Fruit fly (Drosophila melanogaster): ENCODE measurements around the gene MBD-like.

Gene MBD-like

DNA sequence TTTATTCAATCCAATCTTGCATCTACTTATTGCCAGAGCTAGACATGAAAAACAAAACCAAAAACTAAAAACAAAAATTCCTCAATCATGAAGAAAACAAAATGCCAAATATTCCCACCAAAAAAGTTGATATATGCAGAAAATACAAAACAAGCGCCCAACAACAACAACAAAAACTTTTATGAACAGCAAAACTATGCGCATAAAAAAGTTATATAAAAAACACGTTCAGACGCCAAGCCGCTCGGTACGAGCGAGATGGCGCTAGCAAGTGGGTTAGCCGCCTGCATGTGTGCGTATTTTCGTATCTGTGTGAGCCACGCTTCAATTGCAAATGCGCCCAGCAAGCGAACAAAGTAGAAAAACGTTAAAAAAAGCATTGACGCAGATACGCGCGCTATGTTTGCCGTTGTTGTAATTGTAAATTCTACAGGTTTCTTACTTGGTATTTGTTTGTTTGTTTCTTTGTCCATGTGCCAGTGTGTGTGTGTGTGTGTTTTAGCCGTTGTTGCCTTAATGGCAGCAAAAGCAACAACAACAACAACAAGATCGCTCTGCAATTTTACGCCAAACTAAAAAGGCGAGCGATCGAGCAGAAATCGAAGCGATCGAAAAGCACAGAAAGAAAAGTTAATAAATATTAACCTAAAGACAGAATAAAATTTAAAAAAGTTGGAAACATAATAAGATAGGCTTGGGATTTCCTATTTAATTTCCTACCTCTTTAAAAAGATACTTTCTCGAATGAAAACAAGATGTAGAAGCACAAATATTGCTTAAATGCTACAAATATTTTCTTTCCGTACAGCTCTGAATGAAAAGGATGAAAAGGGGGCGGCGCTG is 34.1 kb downstream of the MBD-like start:
- TF ChIP-seq fd85E (GFP tag; optimal IDR thresholded peaks at IDR 0.05) (no peak), Eip75B (GFP tag; optimal IDR thresholded peaks at IDR 0.05) (peak; percentile 68), Ets96B (tag; optimal IDR thresholded peaks at IDR 0.05) (peak; percentile 88), Gug (GFP tag; IDR thresholded peaks at IDR 0.05) (peak; percentile 70), Met (GFP tag; optimal IDR thresholded peaks at IDR 0.05) (no peak), CG4318 (GFP tag; optimal IDR thresholded peaks at IDR 0.05) (no peak), CG11762 (GFP tag; optimal IDR thresholded peaks at IDR 0.05; ENCODE audit: insufficient read depth) (peak; percentile 42), CG6792 (GFP tag; optimal IDR thresholded peaks at IDR 0.05) (peak; percentile 48), CG1621 (tag; optimal IDR thresholded peaks at IDR 0.05) (peak; percentile 40), CG6854 (GFP tag; optimal IDR thresholded peaks at IDR 0.05) (no peak), CG8319 (GFP tag; optimal IDR thresholded peaks at IDR 0.05) (peak; percentile 11), Eip93F (GFP tag; optimal IDR thresholded peaks at IDR 0.05) (no peak), cyc (GFP tag; optimal IDR thresholded peaks at IDR 0.05) (no peak), CG6163 (GFP tag; IDR thresholded peaks at IDR 0.05) (peak; percentile 92), CG3032 (tag; optimal IDR thresholded peaks at IDR 0.05) (peak; percentile 90), Hr4 (GFP tag; optimal IDR thresholded peaks at IDR 0.05) (peak; percentile 76), lz (GFP tag; optimal IDR thresholded peaks at IDR 0.05) (no peak), topi (GFP tag; optimal IDR thresholded peaks at IDR 0.05) (peak; percentile 4), OdsH (GFP tag; optimal IDR thresholded peaks at IDR 0.05) (peak; percentile 72), Smox (GFP tag; optimal IDR thresholded peaks at IDR 0.05) (no peak), CG9139 (GFP tag; optimal IDR thresholded peaks at IDR 0.05) (peak; percentile 29), CG11294 (GFP tag; IDR thresholded peaks at IDR 0.05) (peak; percentile 38; the same call in 1 of the 2 replicates), fd59A (GFP tag; optimal IDR thresholded peaks at IDR 0.05) (peak; percentile 65), dac (GFP tag; optimal IDR thresholded peaks at IDR 0.05) (no peak), CG6808 (GFP tag; optimal IDR thresholded peaks at IDR 0.05) (peak; percentile 63), CG6276 (GFP tag; optimal IDR thresholded peaks at IDR 0.05) (peak; percentile 45), svp (GFP tag) (no peak), vri (GFP tag; optimal IDR thresholded peaks at IDR 0.05) (no peak), Sox102F (GFP tag; optimal IDR thresholded peaks at IDR 0.05) (no peak), achi (GFP tag; optimal IDR thresholded peaks at IDR 0.05) (peak; percentile 69), CG3919 (GFP tag; optimal IDR thresholded peaks at IDR 0.05) (peak; percentile 78), Lpt (GFP tag; optimal IDR thresholded peaks at IDR 0.05) (peak; percentile 60), CG31627 (GFP tag; optimal IDR thresholded peaks at IDR 0.05) (no peak), Eip78C (GFP tag) (peak; percentile 95), Hr38 (GFP tag; optimal IDR thresholded peaks at IDR 0.05) (no peak), spab (GFP tag; optimal IDR thresholded peaks at IDR 0.05) (peak; percentile 66), net (GFP tag; optimal IDR thresholded peaks at IDR 0.05) (peak; percentile 78), ss (GFP tag; optimal IDR thresholded peaks at IDR 0.05) (peak; percentile 48 to 69), pdm3 (GFP tag; optimal IDR thresholded peaks at IDR 0.05) (peak; percentile 66), CG11902 (GFP tag; optimal IDR thresholded peaks at IDR 0.05) (no peak), CG8632 (GFP tag; optimal IDR thresholded peaks at IDR 0.05) (peak; percentile 51), CG32006 (GFP tag; optimal IDR thresholded peaks at IDR 0.05) (peak; percentile 79), fkh (GFP tag; optimal IDR thresholded peaks at IDR 0.05) (peak; percentile 39), CG10631 (GFP tag; optimal IDR thresholded peaks at IDR 0.05) (peak; percentile 80), eg (GFP tag; IDR thresholded peaks at IDR 0.05) (peak; percentile 88), CG8119 (GFP tag; IDR thresholded peaks at IDR 0.05) (peak; percentile 85), Sox14 (GFP tag; optimal IDR thresholded peaks at IDR 0.05) (peak; percentile 60), Sox15 (GFP tag; optimal IDR thresholded peaks at IDR 0.05) (no peak), Blimp-1 (GFP tag; optimal IDR thresholded peaks at IDR 0.05) (no peak), esn (GFP tag; optimal IDR thresholded peaks at IDR 0.05) (peak; percentile 9), Hr39 (GFP tag; optimal IDR thresholded peaks at IDR 0.05) (no peak)
